Worm (Caenorhabditis elegans): Measurements from ENCODE around the gene K09F6.10.

DNA sequence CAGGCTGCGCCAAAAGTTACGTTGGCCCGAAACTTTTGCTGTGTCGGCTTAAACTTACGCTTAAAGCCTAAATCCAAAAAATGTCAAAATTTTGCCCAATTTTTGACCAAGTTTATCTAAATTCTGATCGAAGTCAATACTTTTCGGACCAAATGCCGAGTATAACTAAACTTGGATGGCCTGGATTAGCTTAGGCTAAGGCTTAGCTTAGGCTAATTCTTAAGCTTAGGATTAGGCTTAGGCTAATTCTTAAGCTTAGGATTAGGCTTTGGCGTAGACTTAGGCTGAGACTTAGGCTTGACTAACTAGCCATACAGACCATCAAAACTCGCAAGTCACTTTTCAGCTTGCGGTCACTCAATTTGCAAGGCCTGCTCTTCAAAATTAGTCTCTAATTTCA is 47.5 kb upstream of the K09F6.10 start:
- TF ChIP-seq rnt-1 (tag; optimal IDR thresholded peaks at IDR 0.05) (no peak), odd-2 (tag; optimal IDR thresholded peaks at IDR 0.05) (no peak), F13H6.1 (tag; optimal IDR thresholded peaks at IDR 0.05) (no peak), nfya-1 (tag; optimal IDR thresholded peaks at IDR 0.05) (no peak), sdc-2 (tag; optimal IDR thresholded peaks at IDR 0.05) (no peak), Y22D7AL.16 (tag; optimal IDR thresholded peaks at IDR 0.05) (no peak), hlh-15 (tag; optimal IDR thresholded peaks at IDR 0.05) (no peak)

All from whole organism, late embryonic.